Worm (Caenorhabditis elegans): ENCODE results near the gene C43G2.3.

The C43G2.3 gene

DNA sequence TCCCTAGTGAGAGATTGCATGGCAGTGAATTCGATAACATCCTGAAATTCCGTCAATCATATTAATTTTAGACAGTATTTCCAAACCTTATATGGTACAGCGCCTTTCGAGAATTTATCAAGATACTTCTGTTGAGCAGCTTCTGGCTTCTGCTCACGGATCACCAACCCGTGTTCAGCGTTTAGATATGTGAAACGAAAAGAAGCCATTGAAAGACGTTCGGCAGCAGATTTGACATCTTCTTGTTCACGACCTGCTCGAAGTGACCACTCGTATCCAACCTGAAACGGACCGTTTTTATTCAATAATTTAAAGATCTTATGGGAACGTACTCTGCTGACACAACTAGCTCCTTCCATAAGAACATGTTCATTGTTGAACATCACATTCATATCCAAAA lies 3.6 kb downstream of the C43G2.3 start:
- no peak for TF ChIP-seq dmd-4 (tag; optimal IDR thresholded peaks at IDR 0.05)
- TF ChIP-seq ztf-4 (tag; optimal IDR thresholded peaks at IDR 0.05) = no peak
- TF ChIP-seq Y55F3AM.14 (GFP tag; optimal IDR thresholded peaks at IDR 0.05) = no peak
- no peak for TF ChIP-seq nhr-23 (tag; optimal IDR thresholded peaks at IDR 0.05)
- TF ChIP-seq lsy-2 (tag; optimal IDR thresholded peaks at IDR 0.05) = no peak
- no peak for TF ChIP-seq nhr-6 (tag; optimal IDR thresholded peaks at IDR 0.05)
- TF ChIP-seq sma-3 (GFP tag; optimal IDR thresholded peaks at IDR 0.05) = no peak
- TF ChIP-seq R02D3.7 (tag; optimal IDR thresholded peaks at IDR 0.05) = no peak
- TF ChIP-seq mab-5 (tag; optimal IDR thresholded peaks at IDR 0.05) = no peak
- TF ChIP-seq nhr-11 (tag; optimal IDR thresholded peaks at IDR 0.05) = no peak
- no peak for TF ChIP-seq sma-9 (GFP tag; optimal IDR thresholded peaks at IDR 0.05)
- no peak for TF ChIP-seq sma-9 (tag; optimal IDR thresholded peaks at IDR 0.05)
- TF ChIP-seq ZK546.5 (tag; optimal IDR thresholded peaks at IDR 0.05) = no peak
- TF ChIP-seq snpc-4 (tag; optimal IDR thresholded peaks at IDR 0.05) = no peak

DNA sequence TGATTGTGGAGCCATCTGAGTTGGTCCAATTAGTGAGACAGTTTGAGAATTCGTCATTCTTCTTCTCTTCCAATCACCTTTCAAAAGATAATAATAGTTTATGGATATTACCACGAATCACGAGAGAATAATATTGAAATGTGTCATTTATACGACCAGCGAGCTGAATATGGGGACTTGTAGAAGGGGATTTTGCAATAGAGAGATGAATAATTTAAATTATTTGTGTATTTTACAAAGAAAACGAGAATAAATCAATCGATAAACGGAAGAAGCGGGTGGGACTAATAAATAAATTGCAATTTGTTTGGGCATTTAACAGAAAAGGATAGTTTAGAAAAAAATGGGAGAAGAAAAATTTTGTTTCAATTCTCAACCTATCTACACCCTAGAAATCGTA lies 4.6 kb downstream of the C43G2.3 start, which contains the start of gene odr-8:
Gene odr-8, minus strand, starts transcription at position 101 of the 400 bp plus-strand sequence.
- no peak for TF ChIP-seq blmp-1 (tag; optimal IDR thresholded peaks at IDR 0.05; ENCODE audit: insufficient read depth)
- no peak for TF ChIP-seq F13H6.1 (tag; optimal IDR thresholded peaks at IDR 0.05)
- no peak for TF ChIP-seq fos-1 (tag; optimal IDR thresholded peaks at IDR 0.05)
- TF ChIP-seq nhr-23 (tag; optimal IDR thresholded peaks at IDR 0.05) = no peak
- TF ChIP-seq ceh-16 (tag; optimal IDR thresholded peaks at IDR 0.05) = no peak
- no peak for TF ChIP-seq skn-1 (tag; optimal IDR thresholded peaks at IDR 0.05)
- no peak for TF ChIP-seq ZK546.5 (tag; optimal IDR thresholded peaks at IDR 0.05)
- TF ChIP-seq lin-39 (tag; optimal IDR thresholded peaks at IDR 0.05) = no peak
- TF ChIP-seq egl-27 (tag; optimal IDR thresholded peaks at IDR 0.05) = no peak
- no peak for TF ChIP-seq elt-3 (tag; optimal IDR thresholded peaks at IDR 0.05)
- no peak for TF ChIP-seq crh-2 (tag; optimal IDR thresholded peaks at IDR 0.05)

ce11 chrIV:6585397-6585921 lies 7.4 kb downstream of the C43G2.3 start, which contains the start of the genes F38A5.2 and dnj-11:
F38A5.2 (minus strand) TSS chrIV:6585400.
dnj-11 (plus strand) TSS chrIV:6585871.
- TF ChIP-seq crh-2 (tag; optimal IDR thresholded peaks at IDR 0.05) = peak; percentile 87
- peak; percentile 83 for TF ChIP-seq lin-13 (GFP tag; optimal IDR thresholded peaks at IDR 0.05)
- peak; percentile 37 for TF ChIP-seq zag-1 (tag; optimal IDR thresholded peaks at IDR 0.05)
- TF ChIP-seq R02D3.7 (tag; optimal IDR thresholded peaks at IDR 0.05) = peak; percentile 7
- TF ChIP-seq mdl-1 (tag; optimal IDR thresholded peaks at IDR 0.05) = no peak
- peak; percentile 64 to 90 for TF ChIP-seq lsy-2 (tag; optimal IDR thresholded peaks at IDR 0.05)
- no peak for TF ChIP-seq ceh-82 (tag; optimal IDR thresholded peaks at IDR 0.05)
- peak; percentile 66 for TF ChIP-seq ceh-16 (tag; optimal IDR thresholded peaks at IDR 0.05)
- TF ChIP-seq C34F6.9 (tag; optimal IDR thresholded peaks at IDR 0.05) = peak; percentile 93
- peak; percentile 88 for TF ChIP-seq sma-9 (GFP tag; optimal IDR thresholded peaks at IDR 0.05)
- TF ChIP-seq sma-9 (tag; optimal IDR thresholded peaks at IDR 0.05) = no peak
- TF ChIP-seq egl-27 (tag; optimal IDR thresholded peaks at IDR 0.05) = peak; percentile 69
- no peak for TF ChIP-seq nhr-23 (tag; optimal IDR thresholded peaks at IDR 0.05)
- TF ChIP-seq lin-39 (tag; optimal IDR thresholded peaks at IDR 0.05) = no peak
- TF ChIP-seq nhr-77 (tag; optimal IDR thresholded peaks at IDR 0.05) = no peak
- no peak for TF ChIP-seq unc-62 (GFP tag; optimal IDR thresholded peaks at IDR 0.05)
- no peak for TF ChIP-seq dmd-4 (tag; optimal IDR thresholded peaks at IDR 0.05)
- TF ChIP-seq peb-1 (tag; optimal IDR thresholded peaks at IDR 0.05) = no peak
- peak; percentile 50 for TF ChIP-seq sem-4 (tag; optimal IDR thresholded peaks at IDR 0.05)
- TF ChIP-seq gmeb-1 (tag; optimal IDR thresholded peaks at IDR 0.05) = peak; percentile 77
- TF ChIP-seq fos-1 (tag; optimal IDR thresholded peaks at IDR 0.05) = peak; percentile 72
- peak; percentile 97 for TF ChIP-seq unc-55 (GFP tag; optimal IDR thresholded peaks at IDR 0.05)
- peak; percentile 16 for TF ChIP-seq blmp-1 (tag; optimal IDR thresholded peaks at IDR 0.05; ENCODE audit: insufficient read depth)
- no peak for TF ChIP-seq nhr-10 (tag; optimal IDR thresholded peaks at IDR 0.05)
- TF ChIP-seq nhr-129 (tag; optimal IDR thresholded peaks at IDR 0.05) = peak; percentile 87
- peak; percentile 81 for TF ChIP-seq sma-3 (GFP tag; optimal IDR thresholded peaks at IDR 0.05)
- peak; percentile 76 for TF ChIP-seq nhr-21 (tag; optimal IDR thresholded peaks at IDR 0.05)
- peak; percentile 74 for TF ChIP-seq F13H6.1 (tag; optimal IDR thresholded peaks at IDR 0.05)
- TF ChIP-seq ztf-1 (GFP tag; conservative IDR thresholded peaks at IDR 0.05) = no peak
- peak; percentile 47 for TF ChIP-seq ztf-4 (tag; optimal IDR thresholded peaks at IDR 0.05)
- TF ChIP-seq ama-1 (optimal IDR thresholded peaks at IDR 0.05) = peak; percentile 42
- TF ChIP-seq snpc-4 (tag; optimal IDR thresholded peaks at IDR 0.05) = peak; percentile 50
- no peak for TF ChIP-seq mbf-1 (tag; optimal IDR thresholded peaks at IDR 0.05)
- no peak for TF ChIP-seq Y55F3AM.14 (GFP tag; optimal IDR thresholded peaks at IDR 0.05)
- TF ChIP-seq ZK546.5 (tag; optimal IDR thresholded peaks at IDR 0.05) = no peak
- no peak for TF ChIP-seq nhr-25 (tag; optimal IDR thresholded peaks at IDR 0.05)
- peak; percentile 83 for TF ChIP-seq lin-11 (tag; optimal IDR thresholded peaks at IDR 0.05)
- peak; percentile 38 for TF ChIP-seq mab-5 (tag; optimal IDR thresholded peaks at IDR 0.05)
